Fruit fly (Drosophila melanogaster): ENCODE results near the gene Rpp30.

DNA sequence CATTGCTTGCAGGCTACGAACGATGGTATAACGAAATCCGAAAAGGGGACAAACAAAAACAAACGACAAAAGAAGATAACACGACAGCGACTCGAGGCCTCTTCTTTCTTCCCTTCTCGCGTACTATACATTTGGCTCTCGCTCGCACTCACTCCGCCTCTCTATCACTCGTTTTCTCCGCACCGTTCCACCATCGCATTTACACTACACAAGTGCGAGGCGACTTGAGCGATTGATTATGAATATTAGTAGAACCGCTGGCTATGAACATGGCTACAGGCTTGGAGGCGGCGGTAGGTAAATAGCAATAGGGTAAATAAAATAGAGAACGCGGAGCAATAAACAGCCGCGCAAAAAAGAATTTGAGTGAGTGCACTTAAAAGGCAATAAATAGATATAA, 31.7 kb downstream of the Rpp30 start:
- TF ChIP-seq pan (optimal IDR thresholded peaks at IDR 0.05) (no peak), psq (optimal IDR thresholded peaks at IDR 0.05) (no peak), usp (GFP tag; optimal IDR thresholded peaks at IDR 0.05) (no peak), Dll (optimal IDR thresholded peaks at IDR 0.05) (no peak), CG8478 (optimal IDR thresholded peaks at IDR 0.05) (no peak), EcR (GFP tag; optimal IDR thresholded peaks at IDR 0.05) (no peak)
